Fruit fly (Drosophila melanogaster) whole organism, embryonic: Measurements from ENCODE around the gene CG45065.

ENCODE experiments used
- ATbp ChIP-seq: fragments of 200-800 bp; sonication (Bioruptor generic); optimal IDR thresholded peaks from 2 replicates; lab custom pipeline; 2017; ENCODE audit warnings: missing biosample characterization, mild to moderate bottlenecking, missing genetic modification characterization, missing genetic modification reagents
- B-H1 ChIP-seq: fragments of 200-800 bp; sonication (Bioruptor generic); IDR thresholded peaks from 3 replicates; pipeline ENCODE4 v1.3.6; 2022; ENCODE audit warnings: missing biosample characterization, missing genetic modification characterization
- CG10321 ChIP-seq: fragments of 200-800 bp; sonication (Bioruptor generic); IDR thresholded peaks from 2 replicates; pipeline ENCODE4 v1.3.6; 2022; ENCODE audit warnings: missing biosample characterization, missing genetic modification characterization
- CG10462 ChIP-seq: fragments of 200-800 bp; sonication (Bioruptor generic); optimal IDR thresholded peaks from 2 replicates; lab custom pipeline; 2016; ENCODE audit warnings: missing biosample characterization, missing genetic modification characterization
- CG11085 ChIP-seq: fragments of 200-800 bp; sonication (Bioruptor generic); IDR thresholded peaks from 2 replicates; pipeline ENCODE4 v1.3.6; 2022; ENCODE audit warnings: missing biosample characterization, missing genetic modification characterization
- CG12104 ChIP-seq: fragments of 200-800 bp; sonication (Bioruptor generic); optimal IDR thresholded peaks from 3 replicates; lab custom pipeline; 2016; ENCODE audit warnings: missing biosample characterization, missing genetic modification characterization
- CG14667 ChIP-seq: fragments of 200-800 bp; sonication (Bioruptor generic); IDR thresholded peaks from 2 replicates; pipeline ENCODE4 v1.3.6; 2022; ENCODE audit warnings: missing biosample characterization, missing genetic modification characterization
- CG1529 ChIP-seq: fragments of 200-800 bp; sonication (Bioruptor generic); optimal IDR thresholded peaks from 3 replicates; lab custom pipeline; 2018; ENCODE audit warnings: missing biosample characterization, missing genetic modification characterization
- CG2120 ChIP-seq: fragments of 200-800 bp; sonication (Bioruptor generic); optimal IDR thresholded peaks from 3 replicates; lab custom pipeline; 2016; ENCODE audit warnings: missing biosample characterization, missing genetic modification characterization
- CG33557 ChIP-seq: fragments of 200-800 bp; sonication (Bioruptor generic); optimal IDR thresholded peaks from 2 replicates; lab custom pipeline; 2019; ENCODE audit warnings: missing biosample characterization, mild to moderate bottlenecking, missing genetic modification characterization, moderate library complexity
- CG34376 ChIP-seq: fragments of 200-800 bp; sonication (Bioruptor generic); optimal IDR thresholded peaks from 2 replicates; lab custom pipeline; 2018; ENCODE audit warnings: missing biosample characterization, mild to moderate bottlenecking, missing genetic modification characterization
- CG4282 ChIP-seq: fragments of 200-800 bp; sonication (Bioruptor generic); optimal IDR thresholded peaks from 2 replicates; lab custom pipeline; 2016; ENCODE audit warnings: missing biosample characterization, missing genetic modification characterization
- CG43689 ChIP-seq: fragments of 200-800 bp; sonication (Bioruptor generic); IDR thresholded peaks from 2 replicates; pipeline ENCODE4 v1.3.6; 2022; ENCODE audit warnings: missing biosample characterization, missing genetic modification characterization
- CG4854 ChIP-seq: fragments of 200-800 bp; sonication (Bioruptor generic); optimal IDR thresholded peaks from 2 replicates; lab custom pipeline; 2016; ENCODE audit warnings: missing biosample characterization, missing genetic modification characterization, inconsistent platforms
- CG5953 ChIP-seq: fragments of 200-800 bp; sonication (Bioruptor generic); IDR thresholded peaks from 2 replicates; pipeline ENCODE4 v1.3.6; 2022; ENCODE audit warnings: missing biosample characterization, missing genetic modification characterization
- CG6765 ChIP-seq: fragments of 200-800 bp; sonication (Bioruptor generic); optimal IDR thresholded peaks from 3 replicates; lab custom pipeline; 2017; ENCODE audit warnings: missing biosample characterization, mild to moderate bottlenecking, missing genetic modification characterization
- CG6854 ChIP-seq: fragments of 200-800 bp; sonication (Bioruptor generic); optimal IDR thresholded peaks from 3 replicates; lab custom pipeline; 2017; ENCODE audit warnings: missing biosample characterization, mild to moderate bottlenecking, missing genetic modification characterization
- CG8281 ChIP-seq: fragments of 200-800 bp; sonication (Bioruptor generic); optimal IDR thresholded peaks from 2 replicates; lab custom pipeline; 2018; ENCODE audit warnings: missing biosample characterization, mild to moderate bottlenecking, missing genetic modification characterization, moderate library complexity
- Dll ChIP-seq: fragments of 200-800 bp; sonication (Bioruptor generic); IDR thresholded peaks from 4 replicates; pipeline ENCODE4 v1.3.6; 2022; ENCODE audit warnings: missing biosample characterization, missing genetic modification characterization; ENCODE audit not compliant: partially characterized antibody
- Ets97D ChIP-seq: fragments of 200-800 bp; sonication (Bioruptor generic); optimal IDR thresholded peaks from 3 replicates; lab custom pipeline; 2016; ENCODE audit warnings: missing biosample characterization, missing genetic modification characterization
- Hr51 ChIP-seq, 2 experiments: fragments of 200-800 bp; sonication (Bioruptor generic); optimal IDR thresholded peaks; 2 replicates in 1 of 2; 3 replicates in 1 of 2; lab custom pipeline; 2016 to 2018; ENCODE audit warnings: missing biosample characterization in 2 of 2, missing genetic modification characterization in 2 of 2, mild to moderate bottlenecking in 1 of 2, moderate library complexity in 1 of 2
- Lhr ChIP-seq: fragments of 200-800 bp; sonication (Bioruptor generic); optimal IDR thresholded peaks from 3 replicates; lab custom pipeline; 2017; ENCODE audit warnings: mild to moderate bottlenecking, missing biosample characterization, missing genetic modification reagents, missing genetic modification characterization
- Myb ChIP-seq: fragments of 200-800 bp; sonication (Bioruptor generic); optimal IDR thresholded peaks from 2 replicates; lab custom pipeline; 2016; ENCODE audit warnings: missing biosample characterization, missing genetic modification characterization
- NfI ChIP-seq: fragments of 200-800 bp; sonication (Bioruptor generic); optimal IDR thresholded peaks from 3 replicates; lab custom pipeline; 2018; ENCODE audit warnings: missing biosample characterization, mild to moderate bottlenecking, missing genetic modification characterization, moderate library complexity
- Pdp1 ChIP-seq, 2 experiments: fragments of 200-800 bp; sonication (Bioruptor generic); optimal IDR thresholded peaks; 3 replicates each; lab custom pipeline; 2016; ENCODE audit warnings: missing biosample characterization in 2 of 2, missing genetic modification characterization in 2 of 2, mild to moderate bottlenecking in 1 of 2, moderate library complexity in 1 of 2
- Sry-β ChIP-seq: fragments of 200-800 bp; sonication (Bioruptor generic); optimal IDR thresholded peaks from 2 replicates; lab custom pipeline; 2018; ENCODE audit warnings: missing biosample characterization, mild to moderate bottlenecking, missing genetic modification characterization, moderate library complexity
- TFAM ChIP-seq: fragments of 200-800 bp; sonication (Bioruptor generic); optimal IDR thresholded peaks from 2 replicates; lab custom pipeline; 2017; ENCODE audit warnings: missing biosample characterization, missing genetic modification characterization, inconsistent platforms
- ash1 ChIP-seq: fragments of 200-800 bp; sonication (Bioruptor generic); optimal IDR thresholded peaks from 2 replicates; lab custom pipeline; 2018; ENCODE audit warnings: missing biosample characterization, mild to moderate bottlenecking, missing genetic modification characterization
- cato ChIP-seq: fragments of 200-800 bp; sonication (Bioruptor generic); optimal IDR thresholded peaks from 2 replicates; lab custom pipeline; 2016; ENCODE audit warnings: missing biosample characterization, missing genetic modification characterization, borderline replicate concordance
- cg ChIP-seq: fragments of 200-800 bp; sonication (Bioruptor generic); optimal IDR thresholded peaks from 3 replicates; lab custom pipeline; 2019; ENCODE audit warnings: missing biosample characterization, mild to moderate bottlenecking, missing genetic modification characterization, moderate library complexity
- dimm ChIP-seq: fragments of 200-800 bp; sonication (Bioruptor generic); IDR thresholded peaks from 2 replicates; pipeline ENCODE4 v1.3.6; 2022; ENCODE audit warnings: missing biosample characterization, missing genetic modification characterization
- fd102C ChIP-seq: fragments of 200-800 bp; sonication (Bioruptor generic); optimal IDR thresholded peaks from 2 replicates; lab custom pipeline; 2018; ENCODE audit warnings: missing biosample characterization, mild to moderate bottlenecking, missing genetic modification characterization, moderate library complexity
- fru ChIP-seq: fragments of >200 bp; optimal IDR thresholded peaks from 2 replicates; lab custom pipeline; 2017
- hb ChIP-seq: fragments of 200-800 bp; sonication (Bioruptor generic); IDR thresholded peaks from 3 replicates; pipeline ENCODE4 v1.3.6; 2022; ENCODE audit warnings: missing biosample characterization, missing genetic modification characterization; ENCODE audit not compliant: partially characterized antibody
- lab ChIP-seq: fragments of 200-800 bp; sonication (Bioruptor generic); optimal IDR thresholded peaks from 3 replicates; lab custom pipeline; 2017; ENCODE audit warnings: missing biosample characterization, missing genetic modification characterization, mild to moderate bottlenecking, moderate library complexity, missing genetic modification reagents
- otp ChIP-seq: fragments of 200-800 bp; sonication (Bioruptor generic); IDR thresholded peaks from 3 replicates; pipeline ENCODE4, ENCODE4 v1.3.6; 2022; ENCODE audit warnings: missing biosample characterization, missing genetic modification characterization
- ro ChIP-seq: fragments of 200-800 bp; sonication (Bioruptor generic); IDR thresholded peaks from 2 replicates; pipeline ENCODE4 v1.3.6; 2022; ENCODE audit warnings: missing biosample characterization, missing genetic modification characterization
- sqz ChIP-seq: fragments of 200-800 bp; sonication (Bioruptor generic); optimal IDR thresholded peaks from 3 replicates; lab custom pipeline; 2018; ENCODE audit warnings: missing biosample characterization, mild to moderate bottlenecking, missing genetic modification characterization
- tgo ChIP-seq: fragments of 200-800 bp; sonication (Bioruptor generic); IDR thresholded peaks from 3 replicates; pipeline ENCODE4 v1.3.6; 2022; ENCODE audit warnings: missing biosample characterization, missing genetic modification characterization
- z ChIP-seq: fragments of 200-800 bp; sonication (Bioruptor generic); IDR thresholded peaks from 3 replicates; pipeline ENCODE4 v1.3.6; 2022; ENCODE audit warnings: missing biosample characterization, missing genetic modification characterization

CG45065 gene

DNA sequence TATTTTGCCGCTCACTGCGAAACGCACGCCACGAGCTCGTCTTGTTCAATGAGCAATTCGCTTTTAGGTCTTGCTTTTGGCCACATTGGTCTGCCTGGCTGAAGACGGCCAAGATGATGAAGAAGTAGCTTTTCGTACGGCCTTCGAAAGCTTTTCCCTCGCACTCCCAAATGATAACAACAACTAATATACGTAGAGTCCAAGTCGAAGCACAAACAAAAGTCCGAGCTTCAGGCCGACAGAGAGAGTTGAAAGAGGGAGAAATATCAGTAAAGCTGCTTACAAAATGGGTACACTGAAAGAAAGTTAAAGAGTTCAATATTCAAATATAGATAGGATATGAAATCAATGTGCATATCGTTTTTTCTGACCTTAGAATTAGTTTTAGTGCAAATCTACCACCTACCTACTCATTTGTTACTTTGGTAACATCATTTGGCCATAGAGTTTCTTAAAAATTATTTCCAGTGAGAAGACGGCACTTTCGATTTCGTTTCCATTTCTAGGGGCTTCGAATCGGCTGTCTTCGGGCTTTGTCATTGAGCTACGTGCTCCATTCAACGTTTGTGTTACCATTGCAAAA is at the start of gene CG45065, which contains the start of gene CG45064 (continued):
- TF ChIP-seq CG11085 (GFP tag; lab: Robert Waterston, UW), result no peak
- TF ChIP-seq dimm (GFP tag; lab: Robert Waterston, UW), result peak; percentile 70
- peak; percentile 58 for TF ChIP-seq CG8281 (tag; lab: Kevin White, UChicago)
- peak; percentile 15 to 92 for TF ChIP-seq Hr51 (GFP tag; optimal IDR thresholded peaks at IDR 0.05; lab: Kevin White, UChicago)
- peak; percentile 91 for TF ChIP-seq CG5953 (GFP tag; lab: Robert Waterston, UW)
- peak; percentile 76 for TF ChIP-seq Lhr (GFP tag; lab: Kevin White, UChicago)
- no peak for TF ChIP-seq Dll (GFP tag; lab: Robert Waterston, UW)
- TF ChIP-seq sqz (GFP tag; lab: Kevin White, UChicago), result peak; percentile 71
- TF ChIP-seq CG6765 (GFP tag; lab: Kevin White, UChicago), result peak; percentile 23
- TF ChIP-seq otp, result peak; percentile 81; the same call in 2 of the 3 replicates
- peak; percentile 63 for TF ChIP-seq Myb (GFP tag; lab: Kevin White, UChicago)
- no peak for TF ChIP-seq fd102C
- TF ChIP-seq NfI, result peak; percentile 81
- no peak for TF ChIP-seq CG34376
- TF ChIP-seq hb (GFP tag; lab: Robert Waterston, UW), result no peak
- peak; percentile 46; the same call in 1 of the 2 replicates for TF ChIP-seq CG14667 (GFP tag; lab: Robert Waterston, UW)
- TF ChIP-seq fru (lab: Kevin White, UChicago), result no peak
- peak; percentile 76 for TF ChIP-seq cato (GFP tag; lab: Kevin White, UChicago)
- TF ChIP-seq CG2120 (GFP tag; lab: Kevin White, UChicago), result peak; percentile 79
- peak; percentile 51 for TF ChIP-seq Ets97D
- no peak for TF ChIP-seq CG10321 (GFP tag; lab: Robert Waterston, UW)
- TF ChIP-seq TFAM (GFP tag; lab: Kevin White, UChicago), result no peak
- TF ChIP-seq CG43689, result no peak
- peak; percentile 65 for TF ChIP-seq CG4854
- TF ChIP-seq CG10462 (GFP tag; lab: Kevin White, UChicago), result peak; percentile 69
- peak; percentile 67 for TF ChIP-seq ro
- peak; percentile 47 for TF ChIP-seq CG12104
- no peak for TF ChIP-seq z (GFP tag; lab: Robert Waterston, UW)
- peak; percentile 78 for TF ChIP-seq B-H1 (GFP tag; lab: Robert Waterston, UW)
- TF ChIP-seq tgo (GFP tag; lab: Robert Waterston, UW), result peak; percentile 66
- TF ChIP-seq CG1529 (GFP tag; lab: Kevin White, UChicago), result peak; percentile 84
- no peak for TF ChIP-seq ash1 (GFP tag; lab: Kevin White, UChicago)
- TF ChIP-seq CG4282, result no peak
- no peak for TF ChIP-seq cg
- peak; percentile 85 for TF ChIP-seq lab
- TF ChIP-seq CG6854 (GFP tag; lab: Kevin White, UChicago), result peak; percentile 73
- TF ChIP-seq ATbp (GFP tag; lab: Kevin White, UChicago), result peak; percentile 93

DNA sequence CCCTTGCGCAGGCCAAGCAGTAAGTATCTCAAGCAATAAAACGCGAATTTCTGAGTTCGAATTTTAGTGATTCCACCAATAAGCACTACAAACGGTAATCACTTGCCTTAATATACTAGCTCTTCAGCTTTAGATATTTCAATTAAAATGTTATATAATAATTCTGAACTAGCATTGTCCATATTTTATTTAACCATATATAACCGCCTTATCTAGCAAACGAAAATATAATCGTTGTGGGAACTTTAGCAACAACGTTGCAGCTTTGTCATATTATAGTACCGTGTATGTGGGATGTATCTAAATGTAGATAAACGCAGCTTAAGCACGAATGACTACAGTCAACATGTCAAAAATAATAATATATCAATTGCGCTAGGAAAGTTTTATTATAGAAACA is 48.9 kb upstream of the CG45065 start:
- TF ChIP-seq Sry-β (GFP tag; lab: Kevin White, UChicago) (no peak), CG33557 (GFP tag; lab: Kevin White, UChicago) (no peak), Pdp1 (GFP tag; optimal IDR thresholded peaks at IDR 0.05; lab: Kevin White, UChicago) (peak in 1 of 2 experiments; percentile 64)
